Fruit fly (Drosophila melanogaster) whole organism, pupa: ENCODE measurements around the gene CG6398.
A peak's percentile ranks its signal among the peaks of the same experiment; 100 is the strongest.

ENCODE experiments used
- CG12605 ChIP-seq: fragments of 200-800 bp; sonication (Bioruptor generic); IDR thresholded peaks from 2 replicates; pipeline ENCODE4 v1.3.6; 2022; ENCODE audit warnings: missing biosample characterization, missing genetic modification characterization
- Pif1A ChIP-seq: fragments of 200-800 bp; sonication (Bioruptor generic); optimal IDR thresholded peaks from 3 replicates; lab custom pipeline; 2016; ENCODE audit warnings: missing biosample characterization, missing genetic modification characterization
- Snoo ChIP-seq: fragments of 200-800 bp; sonication (Bioruptor generic); optimal IDR thresholded peaks from 3 replicates; lab custom pipeline; 2017; ENCODE audit warnings: missing biosample characterization, mild to moderate bottlenecking, missing genetic modification characterization, inconsistent platforms
- gl ChIP-seq: fragments of 200-800 bp; sonication (Bioruptor generic); optimal IDR thresholded peaks from 2 replicates; lab custom pipeline; 2018; ENCODE audit warnings: missing biosample characterization, mild to moderate bottlenecking, missing genetic modification characterization

- TF ChIP-seq gl (tag; lab: Kevin White, UChicago), result no peak
- TF ChIP-seq Pif1A (GFP tag; lab: Kevin White, UChicago), result no peak
- peak; percentile 21 for TF ChIP-seq Snoo (tag; lab: Kevin White, UChicago)
- no peak for TF ChIP-seq CG12605 (GFP tag; lab: Robert Waterston, UW)
Measured at dm6 chrX:17850179-17850578, 19.6 kb downstream of the CG6398 start, which contains the start of the genes CG15814 and Spt7.
